Worm (Caenorhabditis elegans) whole organism, L3 larva: ENCODE data around the gene Y37A1B.7.
A peak's percentile ranks its signal among the peaks of the same experiment; 100 is the strongest.

Experiments
- R02D3.7 ChIP-seq: fragments of 150-350 bp; optimal IDR thresholded peaks from 2 replicates; lab custom pipeline; 2014; ENCODE audit warnings: missing biosample characterization, missing genetic modification characterization
- ZK546.5 ChIP-seq: sonication (generic microtip); optimal IDR thresholded peaks from 2 replicates; lab custom pipeline; 2017; ENCODE audit warnings: missing biosample characterization, missing genetic modification characterization
- ama-1 ChIP-seq: fragments of 150-350 bp; optimal IDR thresholded peaks from 2 replicates; lab custom pipeline; 2018
- ceh-16 ChIP-seq: sonication (generic microtip); optimal IDR thresholded peaks from 2 replicates; lab custom pipeline; 2017; ENCODE audit warnings: missing biosample characterization, missing genetic modification characterization
- ceh-9 ChIP-seq: sonication (generic microtip); optimal IDR thresholded peaks from 2 replicates; lab custom pipeline; 2018; ENCODE audit warnings: missing biosample characterization, missing genetic modification characterization
- egl-27 ChIP-seq: sonication (generic microtip); optimal IDR thresholded peaks from 4 replicates; lab custom pipeline; 2017; ENCODE audit warnings: missing biosample characterization, missing genetic modification reagents, missing genetic modification characterization
- elt-3 ChIP-seq, 3 experiments: fragments of 150-350 bp in 1 of 3; sonication (generic microtip) in 2 of 3; optimal IDR thresholded peaks; 2 replicates in 2 of 3; 4 replicates in 1 of 3; lab custom pipeline; 2014 to 2017; ENCODE audit warnings: missing biosample characterization in 3 of 3, missing genetic modification characterization in 3 of 3
- fkh-10 ChIP-seq: sonication (generic microtip); optimal IDR thresholded peaks from 2 replicates; lab custom pipeline; 2017; ENCODE audit warnings: missing biosample characterization, missing genetic modification reagents, missing genetic modification characterization
- mdl-1 ChIP-seq: fragments of 150-350 bp; optimal IDR thresholded peaks from 2 replicates; lab custom pipeline; 2014; ENCODE audit warnings: missing biosample characterization, missing genetic modification characterization
- nfya-1 ChIP-seq: sonication (generic microtip); optimal IDR thresholded peaks from 2 replicates; lab custom pipeline; 2017; ENCODE audit warnings: missing genetic modification characterization, mild to moderate bottlenecking, missing compliant biosample characterization, antibody characterized with exemption, moderate library complexity; ENCODE audit not compliant: insufficient read depth
- nhr-237 ChIP-seq: fragments of 150-350 bp; optimal IDR thresholded peaks from 2 replicates; lab custom pipeline; 2014; ENCODE audit warnings: missing biosample characterization, missing genetic modification characterization
- pha-4 ChIP-seq: fragments of 150-350 bp; optimal IDR thresholded peaks from 2 replicates; lab custom pipeline; 2014; ENCODE audit warnings: missing biosample characterization, missing genetic modification reagents, missing genetic modification characterization
- skn-1 ChIP-seq: fragments of 150-350 bp; optimal IDR thresholded peaks from 2 replicates; lab custom pipeline; 2014; ENCODE audit warnings: missing biosample characterization, missing genetic modification characterization
- snpc-4 ChIP-seq: fragments of 150-350 bp; optimal IDR thresholded peaks from 2 replicates; lab custom pipeline; 2014; ENCODE audit warnings: missing biosample characterization, missing genetic modification characterization

ce11 chrIV:14091242-14091641, 47.7 kb upstream of the Y37A1B.7 start, which contains the start of gene noah-2:
- TF ChIP-seq ama-1 (lab: Kevin White, UChicago) (peak; percentile 15), egl-27 (tag; lab: Kevin White, UChicago) (no peak), pha-4 (tag; lab: Kevin White, UChicago) (no peak), elt-3 (tag; optimal IDR thresholded peaks at IDR 0.05; lab: Kevin White, UChicago) (no peak), nhr-237 (tag; lab: Kevin White, UChicago) (no peak), R02D3.7 (tag; lab: Kevin White, UChicago) (no peak), skn-1 (tag; lab: Kevin White, UChicago) (no peak), fkh-10 (GFP tag; lab: Kevin White, UChicago) (no peak), nfya-1 (tag; lab: Kevin White, UChicago) (no peak), ceh-16 (tag; lab: Kevin White, UChicago) (no peak), ZK546.5 (tag; lab: Kevin White, UChicago) (no peak), ceh-9 (tag; lab: Kevin White, UChicago) (no peak), snpc-4 (tag; lab: Kevin White, UChicago) (no peak), mdl-1 (tag; lab: Kevin White, UChicago) (no peak)
